Worm (Caenorhabditis elegans): ENCODE measurements around the gene ZK131.11.

Gene ZK131.11

ce11 chrII:13855352-13855751 is 63.3 kb downstream of the ZK131.11 start:
- TF ChIP-seq flt-1 (GFP tag; IDR thresholded peaks at IDR 0.05) (no peak), ref-1 (GFP tag; conservative IDR thresholded peaks at IDR 0.05) (no peak), T22C8.4 (GFP tag; IDR thresholded peaks at IDR 0.05) (no peak)

ce11 chrII:13858352-13858751 is 66.3 kb downstream of the ZK131.11 start:
- TF ChIP-seq T22C8.4 (GFP tag; IDR thresholded peaks at IDR 0.05) (no peak), ref-1 (GFP tag; conservative IDR thresholded peaks at IDR 0.05) (no peak), ztf-23 (GFP tag; IDR thresholded peaks at IDR 0.05) (no peak), cog-1 (tag; optimal IDR thresholded peaks at IDR 0.05) (no peak), flt-1 (GFP tag; IDR thresholded peaks at IDR 0.05) (no peak), tab-1 (GFP tag; IDR thresholded peaks at IDR 0.05) (no peak), med-1 (GFP tag; optimal IDR thresholded peaks at IDR 0.05; ENCODE audit: insufficient read depth) (no peak), ztf-29 (GFP tag; IDR thresholded peaks at IDR 0.05) (no peak), klf-2 (GFP tag; conservative IDR thresholded peaks at IDR 0.05) (no peak)

ce11 chrII:13859847-13860246 is 67.8 kb downstream of the ZK131.11 start:
- TF ChIP-seq ztf-29 (GFP tag; IDR thresholded peaks at IDR 0.05) (no peak), cog-1 (tag; optimal IDR thresholded peaks at IDR 0.05) (no peak), flt-1 (GFP tag; IDR thresholded peaks at IDR 0.05) (no peak)

ce11 chrII:13860900-13861299 is 68.9 kb downstream of the ZK131.11 start:
- TF ChIP-seq tab-1 (GFP tag; IDR thresholded peaks at IDR 0.05) (no peak), ztf-29 (GFP tag; IDR thresholded peaks at IDR 0.05) (no peak), med-1 (GFP tag; optimal IDR thresholded peaks at IDR 0.05; ENCODE audit: insufficient read depth) (no peak), flt-1 (GFP tag; IDR thresholded peaks at IDR 0.05) (no peak), cog-1 (tag; optimal IDR thresholded peaks at IDR 0.05) (no peak)

- TF ChIP-seq ztf-23 (GFP tag; IDR thresholded peaks at IDR 0.05) (no peak), T22C8.4 (GFP tag; IDR thresholded peaks at IDR 0.05) (no peak), ref-1 (GFP tag; conservative IDR thresholded peaks at IDR 0.05) (no peak), klf-2 (GFP tag; conservative IDR thresholded peaks at IDR 0.05) (no peak), ztf-29 (GFP tag; IDR thresholded peaks at IDR 0.05) (no peak)
Observed at ce11 chrII:13862453-13862852, 70.4 kb downstream of the ZK131.11 start.

All from whole organism, midembryonic.